Worm (Caenorhabditis elegans): ENCODE data around the gene rhr-2.

ce11 chrV:11773934-11774333, 44.0 kb upstream of the rhr-2 start:
- TF ChIP-seq pha-4 (tag; optimal IDR thresholded peaks at IDR 0.05), result no peak
- no peak for TF ChIP-seq elt-1 (tag; optimal IDR thresholded peaks at IDR 0.05; ENCODE audit: borderline replicate concordance, insufficient read depth)
- TF ChIP-seq nhr-76 (tag; optimal IDR thresholded peaks at IDR 0.05), result no peak
- TF ChIP-seq nhr-12 (tag; optimal IDR thresholded peaks at IDR 0.05), result no peak
- no peak for TF ChIP-seq snpc-4 (tag; optimal IDR thresholded peaks at IDR 0.05)
- TF ChIP-seq M03D4.4 (tag; optimal IDR thresholded peaks at IDR 0.05), result no peak
- TF ChIP-seq mep-1 (tag; optimal IDR thresholded peaks at IDR 0.05), result no peak
- no peak for TF ChIP-seq sem-2 (GFP tag; optimal IDR thresholded peaks at IDR 0.05)
- TF ChIP-seq unc-39 (tag; optimal IDR thresholded peaks at IDR 0.05), result no peak
- TF ChIP-seq unc-62 (GFP tag; optimal IDR thresholded peaks at IDR 0.05), result no peak
